ENCODE assay signal across 1 fruit fly cellular context in the genomic region with DNA sequence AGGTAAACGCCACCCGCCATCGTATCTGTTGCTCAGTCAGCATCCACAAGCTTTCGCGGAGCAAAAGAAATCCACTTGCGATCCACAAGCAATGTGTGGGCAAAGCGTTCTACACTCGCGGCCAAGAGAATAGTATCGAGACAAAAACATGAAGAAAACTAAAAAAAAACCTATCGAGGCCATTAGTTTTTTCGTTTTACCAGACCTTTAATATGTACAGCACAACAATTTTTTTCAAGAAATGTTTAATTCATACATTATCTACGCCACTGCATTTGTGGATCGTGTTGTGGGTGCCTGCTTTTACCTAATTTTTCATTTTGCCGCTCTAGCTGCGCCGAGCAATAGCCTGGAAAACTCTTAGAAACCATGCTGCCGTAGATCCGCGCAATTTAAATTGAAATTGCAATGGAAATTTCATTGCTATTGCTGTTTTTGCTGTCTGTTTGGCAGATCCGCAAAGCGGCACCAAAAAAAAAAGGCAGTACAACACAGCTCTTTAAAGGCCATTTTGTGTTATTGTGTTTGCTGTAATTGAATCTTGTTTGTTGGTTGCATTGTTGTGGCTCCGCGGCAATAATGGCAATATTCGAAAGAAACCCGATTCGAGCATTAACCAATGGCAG.
A peak's percentile ranks its signal among the peaks of the same experiment; 100 is the strongest.
TF ChIP-seq lines count a peak whose summit lies in the region.

No protein-coding gene starts in this region.

TF ChIP-seq in whole organism, embryonic, 481 proteins besides CTCF, POLR2A, EP300 and RAD21 (continued from another document and continues in another):
- TF ChIP-seq CG14050 (GFP tag; IDR thresholded peaks at IDR 0.05; lab: Robert Waterston, UW) (0 out of 3 replicates have a peak, but pooled peaks have one; percentile 30), Dll (GFP tag; IDR thresholded peaks at IDR 0.05; lab: Robert Waterston, UW; ENCODE audit: partially characterized antibody) (no peak), Drgx (GFP tag; IDR thresholded peaks at IDR 0.05; lab: Robert Waterston, UW) (peak; percentile 92), CG16779 (GFP tag; IDR thresholded peaks at IDR 0.05; lab: Robert Waterston, UW) (no peak), CG34224 (GFP tag; IDR thresholded peaks at IDR 0.05; lab: Robert Waterston, UW; ENCODE audit: partially characterized antibody) (no peak), CG9215 (GFP tag; IDR thresholded peaks at IDR 0.05; lab: Robert Waterston, UW) (peak; percentile 34; the same call in 1 of the 2 replicates), CG5953 (GFP tag; IDR thresholded peaks at IDR 0.05; lab: Robert Waterston, UW) (peak; percentile 66; the same call in 1 of the 2 replicates), oc (tag; optimal IDR thresholded peaks at IDR 0.05; lab: Kevin White, UChicago) (peak; percentile 34), HLHmδ (GFP tag; optimal IDR thresholded peaks at IDR 0.05; lab: Kevin White, UChicago) (no peak), Six4 (GFP tag; optimal IDR thresholded peaks at IDR 0.05; lab: Kevin White, UChicago) (peak; percentile 31), D19A (tag; optimal IDR thresholded peaks at IDR 0.05; lab: Kevin White, UChicago) (peak; percentile 35), CG10959 (GFP tag; IDR thresholded peaks at IDR 0.05; lab: Robert Waterston, UW) (0 out of 2 replicates have a peak, but pooled peaks have one; percentile 40), Nf-YA (GFP tag; IDR thresholded peaks at IDR 0.05; lab: Robert Waterston, UW) (0 out of 2 replicates have a peak, but pooled peaks have one; percentile 45), unc-4 (GFP tag; IDR thresholded peaks at IDR 0.05; lab: Robert Waterston, UW; ENCODE audit: partially characterized antibody) (no peak), sr (GFP tag; IDR thresholded peaks at IDR 0.05; lab: Robert Waterston, UW) (peak; percentile 40; the same call in 1 of the 3 replicates), kni (GFP tag; optimal IDR thresholded peaks at IDR 0.05; lab: Kevin White, UChicago) (no peak), CG11456 (GFP tag; IDR thresholded peaks at IDR 0.05; lab: Robert Waterston, UW) (0 out of 3 replicates have a peak, but pooled peaks have one; percentile 65), crc (GFP tag; optimal IDR thresholded peaks at IDR 0.05; lab: Kevin White, UChicago) (no peak), TFAM (GFP tag; optimal IDR thresholded peaks at IDR 0.05; lab: Kevin White, UChicago) (no peak), ap (GFP tag; IDR thresholded peaks at IDR 0.05; lab: Robert Waterston, UW) (peak; percentile 74; the same call in 1 of the 2 replicates), Rx (GFP tag; IDR thresholded peaks at IDR 0.05; lab: Robert Waterston, UW) (peak; percentile 48), CG1529 (GFP tag; optimal IDR thresholded peaks at IDR 0.05; lab: Kevin White, UChicago) (peak; percentile 53), B-H1 (GFP tag; IDR thresholded peaks at IDR 0.05; lab: Robert Waterston, UW) (peak; percentile 44; the same call in 1 of the 3 replicates), CG6654 (GFP tag; optimal IDR thresholded peaks at IDR 0.05; lab: Kevin White, UChicago) (no peak), CG4617 (GFP tag; optimal IDR thresholded peaks at IDR 0.05; lab: Kevin White, UChicago; ENCODE audit: borderline replicate concordance) (no peak), nom (GFP tag; optimal IDR thresholded peaks at IDR 0.05; lab: Kevin White, UChicago) (no peak), CG12942 (GFP tag; optimal IDR thresholded peaks at IDR 0.05; lab: Kevin White, UChicago) (peak; percentile 48), Ravus (GFP tag; IDR thresholded peaks at IDR 0.05; lab: Robert Waterston, UW) (no peak; the same call in 1 of the 2 replicates), br (optimal IDR thresholded peaks at IDR 0.05; lab: Kevin White, UChicago) (no peak), Sox100B (GFP tag; optimal IDR thresholded peaks at IDR 0.05; lab: Kevin White, UChicago) (peak; percentile 65), ranshi (GFP tag; IDR thresholded peaks at IDR 0.05; lab: Robert Waterston, UW) (peak; percentile 66), crol (GFP tag; IDR thresholded peaks at IDR 0.05; lab: Robert Waterston, UW) (0 out of 2 replicates have a peak, but pooled peaks have one; percentile 19), CG6683 (GFP tag; optimal IDR thresholded peaks at IDR 0.05; lab: Kevin White, UChicago) (peak; percentile 20), Spps (tag; optimal IDR thresholded peaks at IDR 0.05; lab: Kevin White, UChicago) (peak; percentile 42), CG12659 (GFP tag; optimal IDR thresholded peaks at IDR 0.05; lab: Kevin White, UChicago) (peak; percentile 36), CG15601 (tag; optimal IDR thresholded peaks at IDR 0.05; lab: Kevin White, UChicago) (peak; percentile 38), CG3838 (GFP tag; optimal IDR thresholded peaks at IDR 0.05; lab: Kevin White, UChicago) (no peak), CG4730 (GFP tag; IDR thresholded peaks at IDR 0.05; lab: Robert Waterston, UW) (0 out of 2 replicates have a peak, but pooled peaks have one; percentile 27), bigmax (GFP tag; optimal IDR thresholded peaks at IDR 0.05; lab: Kevin White, UChicago) (no peak), CG2202 (tag; optimal IDR thresholded peaks at IDR 0.05; lab: Kevin White, UChicago) (peak; percentile 35), tna (GFP tag; IDR thresholded peaks at IDR 0.05; lab: Robert Waterston, UW; ENCODE audit: partially characterized antibody) (no peak), caup (GFP tag; optimal IDR thresholded peaks at IDR 0.05; lab: Kevin White, UChicago; ENCODE audit: severe bottlenecking) (peak; percentile 61), CG15011 (GFP tag; optimal IDR thresholded peaks at IDR 0.05; lab: Kevin White, UChicago) (no peak), sqz (GFP tag; optimal IDR thresholded peaks at IDR 0.05; lab: Kevin White, UChicago) (peak; percentile 4), nerfin-1 (tag; optimal IDR thresholded peaks at IDR 0.05; lab: Kevin White, UChicago) (peak; percentile 58), CG10431 (GFP tag; optimal IDR thresholded peaks at IDR 0.05; lab: Kevin White, UChicago) (no peak), chif (GFP tag; optimal IDR thresholded peaks at IDR 0.05; lab: Kevin White, UChicago) (peak; percentile 49 to 59), abd-A (tag; optimal IDR thresholded peaks at IDR 0.05; lab: Kevin White, UChicago) (no peak), Poxn (GFP tag; IDR thresholded peaks at IDR 0.05; lab: Robert Waterston, UW) (no peak), CG8944 (GFP tag; optimal IDR thresholded peaks at IDR 0.05; lab: Kevin White, UChicago) (no peak), Aef1 (GFP tag; IDR thresholded peaks at IDR 0.05; lab: Robert Waterston, UW) (no peak), hb (GFP tag; IDR thresholded peaks at IDR 0.05; lab: Robert Waterston, UW; ENCODE audit: partially characterized antibody) (no peak), GATAe (GFP tag; conservative IDR thresholded peaks at IDR 0.05; lab: Robert Waterston, UW) (no peak), cas (GFP tag; IDR thresholded peaks at IDR 0.05; lab: Robert Waterston, UW) (no peak), CG11093 (GFP tag; IDR thresholded peaks at IDR 0.05; lab: Robert Waterston, UW) (0 out of 3 replicates have a peak, but pooled peaks have one; percentile 29), CG2116 (GFP tag; optimal IDR thresholded peaks at IDR 0.05; lab: Kevin White, UChicago) (peak; percentile 10), CG1233 (GFP tag; optimal IDR thresholded peaks at IDR 0.05; lab: Kevin White, UChicago) (peak; percentile 61), hkb (optimal IDR thresholded peaks at IDR 0.05; lab: Kevin White, UChicago) (no peak), hkb (GFP tag; IDR thresholded peaks at IDR 0.05; lab: Robert Waterston, UW) (peak; percentile 90), Fer1 (GFP tag; optimal IDR thresholded peaks at IDR 0.05; lab: Kevin White, UChicago) (peak; percentile 71), PHDP (tag; optimal IDR thresholded peaks at IDR 0.05; lab: Kevin White, UChicago) (peak; percentile 77), Tbp (GFP tag; optimal IDR thresholded peaks at IDR 0.05; lab: Kevin White, UChicago) (no peak), CG17568 (GFP tag; optimal IDR thresholded peaks at IDR 0.05; lab: Kevin White, UChicago) (peak; percentile 63), ash1 (GFP tag; optimal IDR thresholded peaks at IDR 0.05; lab: Kevin White, UChicago) (no peak), CG6765 (GFP tag; optimal IDR thresholded peaks at IDR 0.05; lab: Kevin White, UChicago) (no peak), sens (GFP tag; lab: Kevin White, UChicago) (peak; percentile 87), MESR4 (GFP tag; optimal IDR thresholded peaks at IDR 0.05; lab: Kevin White, UChicago) (no peak), CG4820 (GFP tag; optimal IDR thresholded peaks at IDR 0.05; lab: Kevin White, UChicago) (peak; percentile 31), slou (GFP tag; optimal IDR thresholded peaks at IDR 0.05; lab: Kevin White, UChicago) (no peak), CG13296 (GFP tag; optimal IDR thresholded peaks at IDR 0.05; lab: Kevin White, UChicago) (peak; percentile 52), CG9437 (GFP tag; optimal IDR thresholded peaks at IDR 0.05; lab: Kevin White, UChicago) (peak; percentile 26), sens-2 (GFP tag; IDR thresholded peaks at IDR 0.05; lab: Robert Waterston, UW) (peak; percentile 62; the same call in 1 of the 2 replicates), z (GFP tag; IDR thresholded peaks at IDR 0.05; lab: Robert Waterston, UW) (0 out of 3 replicates have a peak, but pooled peaks have one; percentile 38), CG34376 (GFP tag; optimal IDR thresholded peaks at IDR 0.05; lab: Kevin White, UChicago) (no peak), dysf (GFP tag; IDR thresholded peaks at IDR 0.05; lab: Robert Waterston, UW) (peak; percentile 75), vvl (GFP tag; IDR thresholded peaks at IDR 0.05; lab: Robert Waterston, UW) (peak; percentile 93), mam (GFP tag; optimal IDR thresholded peaks at IDR 0.05; lab: Kevin White, UChicago) (peak; percentile 24), ac (GFP tag; optimal IDR thresholded peaks at IDR 0.05; lab: Kevin White, UChicago) (no peak), onecut (GFP tag; IDR thresholded peaks at IDR 0.05; lab: Robert Waterston, UW) (peak; percentile 43; the same call in 1 of the 2 replicates), Mrtf (GFP tag; IDR thresholded peaks at IDR 0.05; lab: Robert Waterston, UW) (peak; percentile 54; the same call in 1 of the 3 replicates), tap (tag; optimal IDR thresholded peaks at IDR 0.05; lab: Kevin White, UChicago) (peak; percentile 58), so (GFP tag; IDR thresholded peaks at IDR 0.05; lab: Robert Waterston, UW) (no peak), odd (GFP tag; optimal IDR thresholded peaks at IDR 0.05; lab: Kevin White, UChicago) (peak; percentile 38), CG30020 (tag; optimal IDR thresholded peaks at IDR 0.05; lab: Kevin White, UChicago) (no peak), CG7987 (GFP tag; optimal IDR thresholded peaks at IDR 0.05; lab: Kevin White, UChicago) (no peak), Hmx (GFP tag; optimal IDR thresholded peaks at IDR 0.05; lab: Kevin White, UChicago) (no peak), tll (GFP tag; optimal IDR thresholded peaks at IDR 0.05; lab: Kevin White, UChicago) (no peak), CG15479 (GFP tag; optimal IDR thresholded peaks at IDR 0.05; lab: Kevin White, UChicago) (no peak), her (GFP tag; optimal IDR thresholded peaks at IDR 0.05; lab: Kevin White, UChicago) (peak; percentile 16), HLH54F (GFP tag; optimal IDR thresholded peaks at IDR 0.05; lab: Kevin White, UChicago) (no peak), CG34422 (GFP tag; IDR thresholded peaks at IDR 0.05; lab: Robert Waterston, UW) (peak; percentile 68; the same call in 2 of the 3 replicates), Gug (GFP tag; IDR thresholded peaks at IDR 0.05; lab: Robert Waterston, UW) (peak; percentile 6; the same call in 1 of the 4 replicates), Lpt (GFP tag; optimal IDR thresholded peaks at IDR 0.05; lab: Kevin White, UChicago) (no peak), CG15514 (GFP tag; optimal IDR thresholded peaks at IDR 0.05; lab: Kevin White, UChicago) (peak; percentile 23), Med (GFP tag; lab: Kevin White, UChicago) (peak; percentile 95), repo (GFP tag; optimal IDR thresholded peaks at IDR 0.05; lab: Kevin White, UChicago) (peak; percentile 16), CG12236 (GFP tag; optimal IDR thresholded peaks at IDR 0.05; lab: Kevin White, UChicago) (no peak), Dbx (GFP tag; IDR thresholded peaks at IDR 0.05; lab: Robert Waterston, UW) (no peak), MTF-1 (GFP tag; optimal IDR thresholded peaks at IDR 0.05; lab: Kevin White, UChicago; ENCODE audit: borderline replicate concordance) (no peak), Doc3 (GFP tag; IDR thresholded peaks at IDR 0.05; lab: Robert Waterston, UW; ENCODE audit: partially characterized antibody) (no peak), Ets97D (GFP tag; optimal IDR thresholded peaks at IDR 0.05; lab: Kevin White, UChicago) (no peak), CG13287 (GFP tag; IDR thresholded peaks at IDR 0.05; lab: Robert Waterston, UW; ENCODE audit: partially characterized antibody) (no peak), CG12391 (tag; optimal IDR thresholded peaks at IDR 0.05; lab: Kevin White, UChicago) (peak; percentile 58), ftz-f1 (GFP tag; optimal IDR thresholded peaks at IDR 0.05; lab: Kevin White, UChicago) (no peak), prd (optimal IDR thresholded peaks at IDR 0.05; lab: Kevin White, UChicago) (no peak), prd (GFP tag; IDR thresholded peaks at IDR 0.05; lab: Robert Waterston, UW) (peak; percentile 79), CG1792 (GFP tag; optimal IDR thresholded peaks at IDR 0.05; lab: Kevin White, UChicago) (peak; percentile 12), twi (tag; optimal IDR thresholded peaks at IDR 0.05; lab: Kevin White, UChicago) (no peak), Abd-B (GFP tag; optimal IDR thresholded peaks at IDR 0.05; lab: Kevin White, UChicago) (no peak), en (GFP tag; optimal IDR thresholded peaks at IDR 0.05; lab: Kevin White, UChicago) (peak; percentile 36), CG10654 (GFP tag; optimal IDR thresholded peaks at IDR 0.05; lab: Kevin White, UChicago) (peak; percentile 28), grau (tag; optimal IDR thresholded peaks at IDR 0.05; lab: Kevin White, UChicago) (peak; percentile 59), CG10209 (GFP tag; optimal IDR thresholded peaks at IDR 0.05; lab: Kevin White, UChicago) (peak; percentile 25), CG11085 (GFP tag; IDR thresholded peaks at IDR 0.05; lab: Robert Waterston, UW) (no peak), CG6791 (GFP tag; IDR thresholded peaks at IDR 0.05; lab: Robert Waterston, UW; ENCODE audit: partially characterized antibody) (no peak), CG17829 (tag; optimal IDR thresholded peaks at IDR 0.05; lab: Kevin White, UChicago) (peak; percentile 41), CG6254 (GFP tag; optimal IDR thresholded peaks at IDR 0.05; lab: Kevin White, UChicago) (peak; percentile 70), H2.0 (GFP tag; IDR thresholded peaks at IDR 0.05; lab: Robert Waterston, UW) (peak; percentile 60), CG17802 (tag; optimal IDR thresholded peaks at IDR 0.05; lab: Kevin White, UChicago) (peak; percentile 32), lov (optimal IDR thresholded peaks at IDR 0.05; lab: Kevin White, UChicago) (no peak), lov (GFP tag; IDR thresholded peaks at IDR 0.05; lab: Robert Waterston, UW) (no peak), stwl (tag; optimal IDR thresholded peaks at IDR 0.05; lab: Kevin White, UChicago) (no peak)
